Fruit fly (Drosophila melanogaster): Measurements from ENCODE around the gene SF2.

DNA sequence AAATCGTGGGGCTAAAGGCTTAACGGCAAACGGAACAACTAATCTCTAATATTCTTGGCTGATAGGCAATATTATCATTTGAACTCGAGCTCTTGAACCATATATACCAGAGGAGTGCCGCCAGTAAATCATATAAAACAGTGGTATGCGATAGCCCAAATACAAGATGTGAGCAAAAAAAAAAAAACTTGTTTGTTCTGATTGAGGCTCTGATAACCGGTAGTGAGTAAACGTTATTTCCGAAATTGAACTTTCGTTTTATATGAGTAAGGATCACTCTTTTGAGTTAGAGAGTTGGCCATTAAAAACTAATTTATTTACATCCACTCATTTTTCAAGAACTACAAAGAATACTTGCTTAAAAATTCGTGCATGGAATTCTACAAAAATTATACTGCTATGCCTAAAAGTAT, 31.7 kb downstream of the SF2 start:
- TF ChIP-seq trh (GFP tag; optimal IDR thresholded peaks at IDR 0.05) (no peak), Sin3A (optimal IDR thresholded peaks at IDR 0.05) (no peak), Hr39 (optimal IDR thresholded peaks at IDR 0.05) (no peak), CG30020 (tag; optimal IDR thresholded peaks at IDR 0.05) (no peak), CG11504 (tag; optimal IDR thresholded peaks at IDR 0.05) (no peak), Ets65A (GFP tag) (no peak), NC2β (GFP tag; optimal IDR thresholded peaks at IDR 0.05) (no peak), CG14050 (GFP tag; IDR thresholded peaks at IDR 0.05) (no peak), Jarid2 (GFP tag; optimal IDR thresholded peaks at IDR 0.05) (no peak), CG2712 (tag; optimal IDR thresholded peaks at IDR 0.05) (no peak), CG6854 (GFP tag; optimal IDR thresholded peaks at IDR 0.05) (no peak), ci (GFP tag; IDR thresholded peaks at IDR 0.05) (no peak), vfl (GFP tag; optimal IDR thresholded peaks at IDR 0.05) (no peak)
